Fruit fly (Drosophila melanogaster): ENCODE measurements around the gene CG6299.

The CG6299 gene

DNA sequence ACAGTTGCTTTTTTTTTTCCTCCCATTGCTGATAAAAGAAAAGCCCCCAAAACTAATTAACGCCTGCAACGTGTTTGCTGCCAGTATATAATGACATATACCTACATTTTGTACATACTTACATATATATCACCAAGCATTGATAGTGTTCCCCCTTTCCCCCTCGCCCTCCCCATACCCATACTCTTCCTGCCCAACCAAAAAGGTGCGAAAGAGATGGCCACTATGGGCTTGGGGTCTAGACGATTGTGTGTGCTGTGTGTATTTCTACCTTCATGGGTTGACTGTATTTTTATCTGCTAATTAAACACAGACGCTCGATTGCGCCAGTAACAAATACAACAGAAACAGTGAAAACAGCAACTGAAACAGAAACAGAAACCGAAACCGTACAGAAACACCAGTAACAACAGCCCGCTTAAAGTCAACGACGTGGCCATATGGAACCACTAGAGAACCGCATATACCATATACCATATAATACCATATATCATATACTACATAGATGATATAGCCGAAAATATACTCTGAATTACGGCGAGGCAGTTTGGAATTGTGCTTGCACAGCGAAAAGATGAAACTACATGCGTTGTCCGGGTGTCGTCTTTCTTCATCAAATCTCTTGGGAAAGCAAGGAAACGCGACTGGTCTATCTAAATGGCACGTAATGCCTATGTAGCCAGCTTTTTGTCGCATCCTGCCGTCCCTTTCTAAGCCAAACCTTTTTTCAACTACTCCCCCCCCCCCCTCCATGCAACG lies 34.3 kb downstream of the CG6299 start:
- no peak for TF ChIP-seq br (GFP tag; optimal IDR thresholded peaks at IDR 0.05)
- peak; percentile 1 for TF ChIP-seq CrebA (GFP tag; optimal IDR thresholded peaks at IDR 0.05; ENCODE audit: borderline replicate concordance)
- TF ChIP-seq Jra (GFP tag; optimal IDR thresholded peaks at IDR 0.05): no peak
- TF ChIP-seq Rel (GFP tag; optimal IDR thresholded peaks at IDR 0.05): no peak
- TF ChIP-seq Rel (tag; optimal IDR thresholded peaks at IDR 0.05): peak; percentile 54
- TF ChIP-seq GATAd (GFP tag; optimal IDR thresholded peaks at IDR 0.05): no peak
- no peak for TF ChIP-seq tai (GFP tag; optimal IDR thresholded peaks at IDR 0.05)
- TF ChIP-seq rgr (GFP tag; optimal IDR thresholded peaks at IDR 0.05): no peak

DNA sequence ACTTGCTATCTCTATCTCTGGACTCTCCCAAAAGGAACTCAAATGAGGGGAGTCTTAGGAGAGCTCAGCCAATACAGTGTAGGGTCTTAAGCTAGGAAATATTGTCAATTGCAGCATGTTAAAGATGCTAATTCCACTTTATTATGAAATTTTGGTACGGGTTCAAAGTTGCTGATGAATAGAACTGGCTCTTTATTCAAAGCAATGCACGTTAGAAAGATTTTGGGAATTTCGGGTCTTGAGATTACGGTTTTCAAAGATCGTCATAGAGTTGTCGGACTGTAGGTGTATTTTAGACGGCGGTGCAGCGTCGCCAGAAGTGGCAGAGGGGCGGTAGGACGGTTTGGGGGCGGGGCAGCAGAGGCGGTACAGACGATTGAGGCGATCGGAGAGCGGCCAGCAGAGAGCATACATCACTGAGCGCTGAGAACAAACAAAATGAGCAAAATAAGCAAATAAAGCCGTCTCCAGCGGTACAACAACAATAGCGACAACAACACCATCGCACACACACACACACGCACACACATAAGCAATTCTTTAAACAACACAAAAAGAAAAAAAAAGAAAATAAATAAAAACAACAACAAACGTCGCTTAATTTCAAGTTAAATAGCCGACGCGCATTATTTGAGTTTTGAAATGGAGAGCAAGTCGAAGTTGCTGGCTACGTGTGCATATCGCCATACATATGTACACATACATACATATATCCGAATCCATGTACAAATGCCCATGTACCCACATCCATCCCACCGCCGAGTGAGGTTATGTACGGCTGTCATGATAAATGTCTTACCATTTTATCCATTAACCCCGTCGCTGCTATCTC lies 35.1 kb downstream of the CG6299 start:
- TF ChIP-seq h (GFP tag; optimal IDR thresholded peaks at IDR 0.05) (peak; percentile 21), ey (GFP tag; optimal IDR thresholded peaks at IDR 0.05) (peak; percentile 14), fru (GFP tag; optimal IDR thresholded peaks at IDR 0.05) (peak; percentile 18), usp (GFP tag; optimal IDR thresholded peaks at IDR 0.05) (no peak), Hr83 (GFP tag; optimal IDR thresholded peaks at IDR 0.05; ENCODE audit: poor library complexity, severe bottlenecking) (no peak)

DNA sequence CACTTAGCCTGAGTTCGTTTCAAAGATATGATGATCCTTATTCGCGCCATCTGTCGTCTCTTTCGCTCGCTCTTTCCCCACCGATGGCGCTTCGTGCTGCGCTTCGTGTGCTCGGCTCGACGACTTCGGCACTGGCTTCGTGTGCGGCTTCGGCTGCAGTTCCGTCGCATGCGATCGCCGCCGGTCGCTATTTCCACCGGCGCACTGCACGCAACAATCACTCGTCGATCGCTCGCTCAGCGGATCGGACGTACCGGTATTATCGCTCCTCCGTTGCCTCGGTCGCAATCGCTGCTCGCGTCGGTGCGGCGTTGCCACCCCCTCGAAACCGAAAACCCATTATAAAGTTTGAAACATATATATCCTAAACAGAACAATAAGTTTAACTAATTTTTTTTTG lies 36.3 kb downstream of the CG6299 start:
- TF ChIP-seq br (GFP tag; optimal IDR thresholded peaks at IDR 0.05): peak; percentile 42
- peak; percentile 57 for TF ChIP-seq Dif (GFP tag; optimal IDR thresholded peaks at IDR 0.05; ENCODE audit: partially characterized antibody)
- peak; percentile 42 for TF ChIP-seq rgr (GFP tag; optimal IDR thresholded peaks at IDR 0.05)
- peak; percentile 7 for TF ChIP-seq HLH106 (tag; optimal IDR thresholded peaks at IDR 0.05)
- peak; percentile 45 for TF ChIP-seq Hnf4 (GFP tag; optimal IDR thresholded peaks at IDR 0.05)
- peak; percentile 55 for TF ChIP-seq h (GFP tag; optimal IDR thresholded peaks at IDR 0.05)
- TF ChIP-seq Rel (GFP tag; optimal IDR thresholded peaks at IDR 0.05): no peak
- TF ChIP-seq Rel (tag; optimal IDR thresholded peaks at IDR 0.05): peak; percentile 41
- peak; percentile 12 for TF ChIP-seq fru (GFP tag; optimal IDR thresholded peaks at IDR 0.05)
- peak; percentile 54 for TF ChIP-seq Sp1 (GFP tag; optimal IDR thresholded peaks at IDR 0.05)
- TF ChIP-seq jim (GFP tag; optimal IDR thresholded peaks at IDR 0.05): no peak
- TF ChIP-seq OdsH (GFP tag; optimal IDR thresholded peaks at IDR 0.05): no peak
- peak; percentile 12 for TF ChIP-seq tai (GFP tag; optimal IDR thresholded peaks at IDR 0.05)
- no peak for TF ChIP-seq Jra (GFP tag; optimal IDR thresholded peaks at IDR 0.05)
- TF ChIP-seq Hr83 (GFP tag; optimal IDR thresholded peaks at IDR 0.05; ENCODE audit: poor library complexity, severe bottlenecking): peak; percentile 66
- TF ChIP-seq Abd-B (GFP tag; optimal IDR thresholded peaks at IDR 0.05): no peak
- peak in 1 of 2 experiments; percentile 26 for TF ChIP-seq foxo (GFP tag; optimal IDR thresholded peaks at IDR 0.05)

DNA sequence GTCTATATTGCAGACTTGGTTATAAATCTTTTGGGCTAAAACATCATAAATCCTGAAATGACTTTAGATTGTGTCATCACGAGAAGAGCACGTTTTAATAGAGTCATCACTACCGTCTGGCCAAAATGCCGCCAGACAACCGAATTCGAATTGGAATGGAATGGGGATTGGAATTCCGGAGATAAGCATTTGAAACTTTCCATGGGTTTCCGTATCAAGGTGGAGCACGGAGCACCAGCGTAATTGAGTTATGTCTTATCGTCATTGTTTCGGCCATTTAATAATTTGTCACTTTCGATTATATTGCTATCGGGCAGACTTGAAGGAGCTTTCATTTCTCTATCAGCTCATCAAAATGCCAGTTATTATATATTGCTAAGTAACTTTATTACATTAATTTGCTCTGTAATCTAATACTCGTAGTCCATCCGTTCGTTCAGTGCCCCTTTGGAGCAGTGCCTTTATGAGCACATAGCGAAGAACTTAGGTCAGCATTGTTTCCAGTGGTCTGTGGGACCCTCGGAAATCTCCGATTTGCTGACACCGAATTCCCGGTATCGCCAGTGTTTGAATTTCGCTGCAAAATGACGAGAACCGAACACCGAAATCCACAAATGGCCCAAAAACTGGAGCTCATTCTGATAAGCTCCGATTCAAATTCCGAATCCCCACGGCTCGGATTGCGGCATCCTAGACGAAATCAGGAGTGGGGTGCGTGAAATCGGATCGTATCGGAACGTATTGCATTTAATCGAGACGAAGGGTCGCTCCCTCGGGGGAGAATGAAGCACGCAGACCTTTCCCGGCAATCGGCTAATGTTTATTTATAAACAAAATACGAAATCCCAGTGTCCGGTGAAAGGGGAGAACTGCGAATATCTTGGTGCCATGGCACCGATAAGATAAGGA lies 37.7 kb downstream of the CG6299 start:
- TF ChIP-seq psq (GFP tag; optimal IDR thresholded peaks at IDR 0.05): no peak
- TF ChIP-seq Hr78 (GFP tag; optimal IDR thresholded peaks at IDR 0.05): no peak
- TF ChIP-seq pan (optimal IDR thresholded peaks at IDR 0.05): no peak
- TF ChIP-seq br (GFP tag; optimal IDR thresholded peaks at IDR 0.05): peak; percentile 55
- no peak for TF ChIP-seq Rel (GFP tag; optimal IDR thresholded peaks at IDR 0.05)
- TF ChIP-seq Rel (tag; optimal IDR thresholded peaks at IDR 0.05): peak; percentile 41
- no peak for TF ChIP-seq CG9705 (GFP tag; optimal IDR thresholded peaks at IDR 0.05)

- TF ChIP-seq Hr83 (GFP tag; optimal IDR thresholded peaks at IDR 0.05; ENCODE audit: poor library complexity, severe bottlenecking): peak; percentile 75
- TF ChIP-seq rgr (GFP tag; optimal IDR thresholded peaks at IDR 0.05): peak; percentile 25
- peak in 1 of 2 experiments; percentile 39 for TF ChIP-seq dl (GFP tag; optimal IDR thresholded peaks at IDR 0.05; ENCODE audit: insufficient read depth in 1 of 2, partially characterized antibody in 2 of 2)
- TF ChIP-seq Hnf4 (GFP tag; optimal IDR thresholded peaks at IDR 0.05): no peak
- TF ChIP-seq sv (GFP tag; optimal IDR thresholded peaks at IDR 0.05): no peak
- peak; percentile 45 for TF ChIP-seq psq (GFP tag; optimal IDR thresholded peaks at IDR 0.05)
- TF ChIP-seq pan (optimal IDR thresholded peaks at IDR 0.05): no peak
These were observed 39.3 kb downstream of the CG6299 start for dm6 chrX:15501706-15502267.
